Worm (Caenorhabditis elegans): ENCODE measurements around the gene Y97E10AR.2.

Y97E10AR.2 gene

DNA sequence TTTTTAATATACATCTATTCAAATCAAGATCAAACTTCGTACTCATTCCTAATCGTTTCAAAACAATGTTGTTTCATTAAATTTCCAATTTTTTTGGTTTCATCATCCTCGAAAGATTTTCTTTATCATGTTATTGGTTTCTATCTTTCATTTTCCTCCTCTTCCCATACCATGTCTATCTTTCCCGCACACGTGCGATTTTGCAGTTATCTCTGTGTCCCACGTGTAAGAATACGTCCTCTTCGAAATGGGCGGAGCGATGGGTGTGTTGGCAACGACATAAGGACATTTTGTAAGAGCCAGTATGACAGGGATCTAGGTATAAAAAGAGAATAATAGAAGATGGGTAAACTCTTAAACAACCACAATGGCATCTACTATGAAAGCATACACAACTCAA lies 30.4 kb downstream of the Y97E10AR.2 start, which contains the start of gene F43H9.4:
Gene F43H9.4 (plus strand): TSS at position 366 of the 400 bp plus-strand sequence.
- TF ChIP-seq somi-1 (GFP tag; optimal IDR thresholded peaks at IDR 0.05) (peak; percentile 71), ztf-26 (tag; optimal IDR thresholded peaks at IDR 0.05) (peak; percentile 9), F52B5.7 (tag; optimal IDR thresholded peaks at IDR 0.05) (no peak), lin-40 (tag; optimal IDR thresholded peaks at IDR 0.05) (peak; percentile 20), hsf-1 (GFP tag; IDR thresholded peaks at IDR 0.05) (no peak), cebp-1 (GFP tag; IDR thresholded peaks at IDR 0.05) (no peak), cebp-1 (tag; optimal IDR thresholded peaks at IDR 0.05) (peak; percentile 55), lin-26 (GFP tag; IDR thresholded peaks at IDR 0.05) (peak; percentile 11; the same call in 1 of the 2 replicates), snpc-1.1 (tag; optimal IDR thresholded peaks at IDR 0.05; ENCODE audit: insufficient read depth) (no peak), attf-6 (GFP tag; IDR thresholded peaks at IDR 0.05) (no peak)

DNA sequence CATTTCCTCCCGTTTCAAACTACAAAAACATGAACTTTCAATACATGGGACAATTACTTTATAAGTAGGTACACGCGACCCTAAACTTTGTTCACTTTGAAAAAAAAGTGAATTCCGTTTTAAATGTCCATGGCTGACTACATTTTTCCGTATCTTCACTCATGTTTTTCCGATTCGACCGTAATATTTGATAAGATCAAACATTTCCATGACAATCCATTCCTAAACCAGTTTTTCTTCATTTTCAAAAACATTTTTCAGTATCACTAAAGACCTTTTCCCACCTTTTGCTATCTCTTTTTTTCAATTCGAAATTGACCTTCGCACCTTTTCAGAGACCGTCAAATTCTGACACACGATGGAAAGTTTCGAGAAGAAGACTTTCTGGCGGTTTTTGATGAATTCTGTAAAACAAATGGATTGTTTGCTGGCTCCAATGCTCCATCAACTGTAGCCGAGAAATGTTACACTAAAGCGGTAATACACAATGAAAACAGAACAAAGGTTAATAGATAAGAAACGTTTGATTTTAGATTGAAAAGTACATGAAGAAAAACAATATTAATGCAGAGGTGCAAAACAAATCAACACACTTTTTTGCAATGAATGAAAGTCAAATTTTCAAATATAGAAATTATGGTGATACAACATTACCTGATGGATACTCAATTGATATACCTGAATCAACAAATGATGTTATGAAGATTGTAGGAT lies 31.6 kb downstream of the Y97E10AR.2 start:
- no peak for TF ChIP-seq fkh-3 (tag; optimal IDR thresholded peaks at IDR 0.05)
- TF ChIP-seq ccch-3 (GFP tag; optimal IDR thresholded peaks at IDR 0.05): no peak
- no peak for TF ChIP-seq mel-28 (tag; optimal IDR thresholded peaks at IDR 0.05; ENCODE audit: borderline replicate concordance)
- no peak for TF ChIP-seq xnd-1 (tag; optimal IDR thresholded peaks at IDR 0.05)

DNA sequence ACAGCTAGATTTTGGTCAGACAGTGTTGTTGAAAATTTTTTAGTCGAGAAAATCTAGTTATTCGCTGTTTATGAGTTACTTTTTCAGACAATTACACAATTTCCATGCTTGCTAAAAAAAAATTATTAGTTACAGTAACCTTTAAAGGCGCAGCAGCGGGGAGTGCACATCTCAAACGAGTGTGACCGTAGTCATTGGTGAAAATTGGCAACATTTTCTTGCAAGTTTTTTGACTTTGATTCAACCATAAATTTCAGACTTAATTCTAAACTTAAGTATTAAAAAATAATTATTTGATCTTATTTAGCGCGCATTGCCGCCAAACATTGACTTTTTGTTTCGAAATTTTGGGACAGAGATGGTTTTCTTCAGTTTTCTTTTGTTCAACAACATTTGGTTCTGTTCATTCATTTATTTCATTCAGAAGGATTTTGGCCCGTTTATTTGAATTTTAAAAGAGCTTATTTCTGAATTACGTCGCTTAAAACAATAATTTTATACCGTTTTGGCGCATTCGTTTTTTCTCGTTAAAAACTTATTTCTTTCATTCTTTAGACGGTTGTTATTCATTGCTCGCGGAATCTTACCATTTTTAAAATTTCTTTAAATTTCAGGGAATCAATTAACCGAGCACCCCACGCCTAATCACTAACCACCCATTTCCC lies 33.0 kb downstream of the Y97E10AR.2 start, which contains the start of gene oma-2:
Gene oma-2 (plus strand): TSS at position 615 of the 665 bp plus-strand sequence.
- TF ChIP-seq D2030.7 (GFP tag; IDR thresholded peaks at IDR 0.05) (peak; percentile 89), nhr-90 (tag; optimal IDR thresholded peaks at IDR 0.05) (no peak), attf-3 (GFP tag; conservative IDR thresholded peaks at IDR 0.05) (0 out of 2 replicates have a peak, but pooled peaks have one; percentile 21), F57A8.1 (GFP tag; optimal IDR thresholded peaks at IDR 0.05) (no peak), tbp1 (GFP tag; optimal IDR thresholded peaks at IDR 0.05) (peak; percentile 28), F33H1.4 (GFP tag; IDR thresholded peaks at IDR 0.05) (peak; percentile 87), lsl-1 (GFP tag; optimal IDR thresholded peaks at IDR 0.05) (peak; percentile 99), mcd-1 (GFP tag; IDR thresholded peaks at IDR 0.05) (peak; percentile 47; the same call in 1 of the 2 replicates), Y95B8A.8 (GFP tag; IDR thresholded peaks at IDR 0.05) (0 out of 2 replicates have a peak, but pooled peaks have one; percentile 47), madf-10 (tag; optimal IDR thresholded peaks at IDR 0.05) (no peak), ceh-91 (GFP tag; IDR thresholded peaks at IDR 0.05) (peak; percentile 84), repo-1 (tag; optimal IDR thresholded peaks at IDR 0.05) (no peak), efl-1 (GFP tag; optimal IDR thresholded peaks at IDR 0.05) (peak; percentile 82), ztf-18 (tag; optimal IDR thresholded peaks at IDR 0.05) (peak; percentile 37), mes-4 (tag; optimal IDR thresholded peaks at IDR 0.05) (no peak), madf-8 (GFP tag; conservative IDR thresholded peaks at IDR 0.05) (peak; percentile 95), snpc-1.1 (tag; optimal IDR thresholded peaks at IDR 0.05; ENCODE audit: insufficient read depth) (peak; percentile 23), F57C9.4 (tag; optimal IDR thresholded peaks at IDR 0.05) (no peak), snpc-4 (GFP tag; optimal IDR thresholded peaks at IDR 0.05) (no peak), snpc-4 (tag; optimal IDR thresholded peaks at IDR 0.05) (peak in 1 of 4 experiments; percentile 39), C17E4.6 (GFP tag; IDR thresholded peaks at IDR 0.05) (no peak), dpl-1 (GFP tag; optimal IDR thresholded peaks at IDR 0.05) (peak; percentile 36), egl-44 (GFP tag; IDR thresholded peaks at IDR 0.05) (no peak), rcor-1 (GFP tag; IDR thresholded peaks at IDR 0.05) (peak; percentile 49), C06A6.2 (GFP tag; conservative IDR thresholded peaks at IDR 0.05) (no peak), ekl-4 (GFP tag; IDR thresholded peaks at IDR 0.05) (0 out of 2 replicates have a peak, but pooled peaks have one; percentile 37), tlf-1 (GFP tag; optimal IDR thresholded peaks at IDR 0.05) (peak; percentile 45), nfyb-1 (GFP tag; IDR thresholded peaks at IDR 0.05) (0 out of 2 replicates have a peak, but pooled peaks have one; percentile 33), xnd-1 (tag; optimal IDR thresholded peaks at IDR 0.05) (peak; percentile 89), dox-1 (GFP tag; IDR thresholded peaks at IDR 0.05) (peak; percentile 56), lin-54 (GFP tag; optimal IDR thresholded peaks at IDR 0.05) (peak; percentile 58)
